Worm (Caenorhabditis elegans): ENCODE data around the gene Y61A9LA.10.

Y61A9LA.10 gene

ce11 chrV:4615802-4616201 is at the start of gene Y61A9LA.10, which contains the start of gene F54D11.4:
TSS of gene Y61A9LA.10 (minus strand) at chrV:4615817.
TSS of gene F54D11.4 (plus strand) at chrV:4616151.
- TF ChIP-seq egl-13 (tag; optimal IDR thresholded peaks at IDR 0.05) (peak; percentile 48), lin-14 (GFP tag; optimal IDR thresholded peaks at IDR 0.05) (no peak), nhr-85 (tag) (peak; percentile 79), dpl-1 (GFP tag; optimal IDR thresholded peaks at IDR 0.05) (peak; percentile 53 to 73 (median 66)), sox-4 (tag; optimal IDR thresholded peaks at IDR 0.05) (peak; percentile 24), nhr-71 (tag; optimal IDR thresholded peaks at IDR 0.05) (peak; percentile 79), elt-2 (tag; optimal IDR thresholded peaks at IDR 0.05) (peak; percentile 28), isw-1 (GFP tag; IDR thresholded peaks at IDR 0.05) (peak; percentile 19; the same call in 1 of the 2 replicates), fkh-10 (GFP tag; optimal IDR thresholded peaks at IDR 0.05) (no peak), ceh-82 (tag; optimal IDR thresholded peaks at IDR 0.05) (peak; percentile 34 to 52 (median 35)), fos-1 (tag; optimal IDR thresholded peaks at IDR 0.05) (peak; percentile 11), nhr-47 (tag; optimal IDR thresholded peaks at IDR 0.05) (peak; percentile 80), nhr-20 (tag; optimal IDR thresholded peaks at IDR 0.05) (peak; percentile 59), hpl-2 (GFP tag; optimal IDR thresholded peaks at IDR 0.05) (peak; percentile 15), sptf-1 (tag; optimal IDR thresholded peaks at IDR 0.05) (no peak), irx-1 (tag; optimal IDR thresholded peaks at IDR 0.05) (peak; percentile 58), ama-1 (optimal IDR thresholded peaks at IDR 0.05) (no peak), ceh-8 (GFP tag; optimal IDR thresholded peaks at IDR 0.05) (no peak), mab-9 (GFP tag; IDR thresholded peaks at IDR 0.05) (no peak), efl-3 (GFP tag; optimal IDR thresholded peaks at IDR 0.05) (no peak), F16B12.6 (tag; optimal IDR thresholded peaks at IDR 0.05) (peak; percentile 5), snu-23 (GFP tag; optimal IDR thresholded peaks at IDR 0.05) (peak; percentile 63), grh-1 (GFP tag; IDR thresholded peaks at IDR 0.05) (0 out of 2 replicates have a peak, but pooled peaks have one; percentile 9), swsn-7 (tag; optimal IDR thresholded peaks at IDR 0.05) (peak; percentile 67), efl-1 (optimal IDR thresholded peaks at IDR 0.05) (peak; percentile 55 to 63), efl-1 (GFP tag; optimal IDR thresholded peaks at IDR 0.05 in 1 of 2) (peak; percentile 66 to 94), dsc-1 (tag; optimal IDR thresholded peaks at IDR 0.05) (peak; percentile 66), mep-1 (tag; optimal IDR thresholded peaks at IDR 0.05) (peak; percentile 84), xbp-1 (tag; optimal IDR thresholded peaks at IDR 0.05) (peak; percentile 74), skn-1 (tag; optimal IDR thresholded peaks at IDR 0.05) (peak; percentile 54), lin-35 (GFP tag; optimal IDR thresholded peaks at IDR 0.05) (peak; percentile 54 to 75), vab-15 (tag; optimal IDR thresholded peaks at IDR 0.05) (no peak), blmp-1 (tag; optimal IDR thresholded peaks at IDR 0.05) (peak; percentile 39), ceh-88 (GFP tag; IDR thresholded peaks at IDR 0.05) (no peak), lin-13 (GFP tag; optimal IDR thresholded peaks at IDR 0.05) (no peak), C16A3.4 (tag; optimal IDR thresholded peaks at IDR 0.05) (peak; percentile 39), snpc-4 (tag; optimal IDR thresholded peaks at IDR 0.05) (peak; percentile 13), sup-37 (GFP tag; optimal IDR thresholded peaks at IDR 0.05) (no peak), tbx-2 (tag; optimal IDR thresholded peaks at IDR 0.05) (peak; percentile 61), unc-86 (tag; optimal IDR thresholded peaks at IDR 0.05) (peak; percentile 40), zip-4 (GFP tag; optimal IDR thresholded peaks at IDR 0.05) (no peak), lsy-2 (tag; optimal IDR thresholded peaks at IDR 0.05) (peak; percentile 70 to 78), elt-3 (tag; optimal IDR thresholded peaks at IDR 0.05) (peak in 1 of 6 experiments; percentile 43), nhr-90 (tag; optimal IDR thresholded peaks at IDR 0.05; ENCODE audit: poor library complexity) (peak; percentile 69), lin-15B (tag; optimal IDR thresholded peaks at IDR 0.05) (peak; percentile 36), lin-39 (tag; optimal IDR thresholded peaks at IDR 0.05) (peak; percentile 32), tlp-1 (tag; optimal IDR thresholded peaks at IDR 0.05) (no peak)
